Worm (Caenorhabditis elegans) whole organism, late embryonic: ENCODE measurements around the gene gstk-2.

ENCODE experiments used
- ceh-2 ChIP-seq: sonication (generic microtip); optimal IDR thresholded peaks from 2 replicates; lab custom pipeline; 2016; ENCODE audit warnings: missing genotype, missing genetic modification characterization, missing compliant biosample characterization
- fax-1 ChIP-seq: sonication (generic microtip); optimal IDR thresholded peaks from 2 replicates; lab custom pipeline; 2016; ENCODE audit warnings: missing genotype, missing genetic modification characterization, missing compliant biosample characterization
- fkh-10 ChIP-seq: fragments of 150-350 bp; optimal IDR thresholded peaks from 2 replicates; lab custom pipeline; 2014; ENCODE audit warnings: missing biosample characterization, missing genetic modification reagents, missing genetic modification characterization
- fkh-6 ChIP-seq: sonication (generic microtip); optimal IDR thresholded peaks from 2 replicates; lab custom pipeline; 2016; ENCODE audit warnings: missing genetic modification characterization, missing compliant biosample characterization
- hlh-30 ChIP-seq: sonication (generic microtip); optimal IDR thresholded peaks from 2 replicates; lab custom pipeline; 2017; ENCODE audit warnings: antibody characterized with exemption, missing genetic modification characterization, missing compliant biosample characterization; ENCODE audit not compliant: insufficient read depth
- hlh-8 ChIP-seq: sonication (generic microtip); optimal IDR thresholded peaks from 2 replicates; lab custom pipeline; 2016; ENCODE audit warnings: missing genotype, missing genetic modification characterization, missing compliant biosample characterization
- nfya-1 ChIP-seq: sonication (generic microtip); optimal IDR thresholded peaks from 2 replicates; lab custom pipeline; 2017; ENCODE audit warnings: missing genetic modification characterization, mild to moderate bottlenecking, missing compliant biosample characterization, antibody characterized with exemption, moderate library complexity
- pqm-1 ChIP-seq: sonication (generic microtip); optimal IDR thresholded peaks from 2 replicates; lab custom pipeline; 2016; ENCODE audit warnings: missing genetic modification characterization, missing compliant biosample characterization

DNA sequence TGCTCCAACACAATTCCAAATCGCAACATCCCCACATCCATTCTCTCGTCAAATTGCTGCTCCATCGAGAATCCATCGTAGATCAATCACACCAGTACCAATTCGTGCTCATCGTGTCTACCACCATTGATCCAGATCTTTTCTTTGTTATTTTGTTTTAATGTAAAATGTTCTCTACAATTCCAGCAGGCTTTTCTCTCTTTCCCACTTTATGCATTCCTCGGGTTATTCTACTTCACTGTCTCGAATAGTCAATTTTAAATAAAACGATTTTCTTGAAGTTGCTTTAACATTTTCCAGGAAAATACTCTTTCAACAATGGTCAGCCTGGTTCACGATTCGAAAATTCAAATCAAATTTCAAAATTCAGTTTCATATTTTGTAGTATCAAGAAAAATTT is 40.9 kb upstream of the gstk-2 start, which contains the start of gene C06E4.1:
- TF ChIP-seq pqm-1 (no peak), hlh-30 (tag; lab: Kevin White, UChicago) (no peak), fkh-10 (GFP tag; lab: Kevin White, UChicago) (no peak), ceh-2 (tag; lab: Kevin White, UChicago) (no peak), hlh-8 (tag; lab: Kevin White, UChicago) (no peak), nfya-1 (tag; lab: Kevin White, UChicago) (no peak), fkh-6 (no peak), fax-1 (tag; lab: Kevin White, UChicago) (no peak)
